Fruit fly (Drosophila melanogaster) whole organism, adult: Measurements from ENCODE around the gene CG6873.

Experiments
- CG11617 ChIP-seq: fragments of 200-800 bp; sonication (Bioruptor generic); optimal IDR thresholded peaks from 2 replicates; lab custom pipeline; 2017; ENCODE audit warnings: mild to moderate bottlenecking, missing biosample characterization, missing genetic modification reagents, missing genetic modification characterization
- CG12768 ChIP-seq: fragments of 200-800 bp; sonication (Bioruptor generic); optimal IDR thresholded peaks from 2 replicates; lab custom pipeline; 2017; ENCODE audit warnings: missing biosample characterization, missing genetic modification characterization, mild to moderate bottlenecking, moderate library complexity, missing genetic modification reagents
- CG14711 ChIP-seq: fragments of 200-800 bp; sonication (Bioruptor generic); optimal IDR thresholded peaks from 2 replicates; lab custom pipeline; 2018; ENCODE audit warnings: missing biosample characterization, mild to moderate bottlenecking, missing genetic modification characterization, moderate library complexity
- CG1620 ChIP-seq: fragments of 200-800 bp; sonication (Bioruptor generic); optimal IDR thresholded peaks from 2 replicates; lab custom pipeline; 2016; ENCODE audit warnings: missing biosample characterization, missing genetic modification characterization
- CG7101 ChIP-seq: fragments of 200-800 bp; sonication (Bioruptor generic); optimal IDR thresholded peaks from 2 replicates; lab custom pipeline; 2018; ENCODE audit warnings: missing biosample characterization, mild to moderate bottlenecking, missing genetic modification characterization, moderate library complexity
- Clk ChIP-seq: fragments of 200-800 bp; sonication (Bioruptor generic); optimal IDR thresholded peaks from 2 replicates; lab custom pipeline; 2017; ENCODE audit warnings: missing biosample characterization, missing genetic modification characterization
- Crg-1 ChIP-seq: fragments of 200-800 bp; sonication (Bioruptor generic); optimal IDR thresholded peaks from 2 replicates; lab custom pipeline; 2016; ENCODE audit warnings: missing biosample characterization, missing genetic modification characterization
- Hr96 ChIP-seq: fragments of 200-800 bp; sonication (Bioruptor generic); optimal IDR thresholded peaks from 2 replicates; lab custom pipeline; 2016; ENCODE audit warnings: missing biosample characterization, missing genetic modification characterization
- cnc ChIP-seq, 2 experiments: fragments of >200 bp; optimal IDR thresholded peaks; 2 replicates each; lab custom pipeline; 2017
- kay ChIP-seq: fragments of 200-800 bp; sonication (Bioruptor generic); peaks from one replicate; lab custom pipeline; 2016; ENCODE audit warnings: missing biosample characterization, missing genetic modification characterization, borderline replicate concordance
- pad ChIP-seq: fragments of 200-800 bp; sonication (Bioruptor generic); optimal IDR thresholded peaks from 3 replicates; lab custom pipeline; 2017; ENCODE audit warnings: missing biosample characterization, missing genetic modification characterization, mild to moderate bottlenecking, moderate library complexity, missing genetic modification reagents
- tj ChIP-seq: fragments of 200-800 bp; sonication (Bioruptor generic); optimal IDR thresholded peaks from 3 replicates; lab custom pipeline; 2017; ENCODE audit warnings: missing biosample characterization, mild to moderate bottlenecking, missing genetic modification characterization, moderate library complexity
- toe ChIP-seq: fragments of 200-800 bp; sonication (Bioruptor generic); optimal IDR thresholded peaks from 2 replicates; lab custom pipeline; 2016; ENCODE audit warnings: missing biosample characterization, missing genetic modification characterization

- no peak for TF ChIP-seq cnc (optimal IDR thresholded peaks at IDR 0.05; lab: Kevin White, UChicago)
- no peak for TF ChIP-seq tj (GFP tag; lab: Kevin White, UChicago)
- TF ChIP-seq pad (GFP tag; lab: Kevin White, UChicago) = no peak
- TF ChIP-seq kay = no peak
- no peak for TF ChIP-seq CG7101 (tag; lab: Kevin White, UChicago)
- no peak for TF ChIP-seq CG11617
- no peak for TF ChIP-seq Clk (GFP tag; lab: Kevin White, UChicago)
- no peak for TF ChIP-seq CG1620 (GFP tag; lab: Kevin White, UChicago)
- TF ChIP-seq CG12768 (GFP tag; lab: Kevin White, UChicago) = no peak
- TF ChIP-seq Hr96 (GFP tag; lab: Kevin White, UChicago) = no peak
- TF ChIP-seq toe (GFP tag; lab: Kevin White, UChicago) = no peak
- TF ChIP-seq Crg-1 = no peak
- no peak for TF ChIP-seq CG14711 (tag; lab: Kevin White, UChicago)
These were observed 13.4 kb downstream of the CG6873 start, which contains the start of gene CCKLR-17D1 for dm6 chrX:18726270-18726669.
